ENCODE assay signal across 4 worm cellular contexts in the genomic region with DNA sequence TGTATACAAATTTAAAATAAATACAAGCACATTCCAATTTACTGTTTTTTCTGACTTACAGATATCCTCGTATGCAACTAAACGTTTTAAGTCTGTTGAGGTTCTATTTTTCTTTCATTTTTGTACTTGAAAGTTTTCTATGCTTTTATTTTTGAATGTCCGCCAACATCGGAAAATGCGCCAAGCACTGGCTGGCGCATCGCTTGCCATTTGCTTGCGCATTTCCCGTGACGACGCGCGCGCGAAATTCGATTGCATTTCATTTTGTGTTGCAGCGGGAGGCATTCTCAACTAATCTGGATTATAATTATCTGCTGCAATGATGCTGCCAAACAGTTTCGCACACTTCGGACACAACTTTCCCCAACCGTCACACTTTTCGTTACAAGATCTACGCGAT.
A peak's percentile ranks its signal among the peaks of the same experiment; 100 is the strongest.
TF ChIP-seq lines count a peak whose summit lies in the region.

Gene fbxl-2, plus strand, starts transcription at position 278 of the 400 bp plus-strand sequence.

TF ChIP-seq in whole organism, L2 larva, 48 proteins besides CTCF, POLR2A, EP300 and RAD21 (continues in another document):
- TF ChIP-seq aly-2 (tag; optimal IDR thresholded peaks at IDR 0.05; lab: Kevin White, UChicago) (no peak), mab-5 (tag; optimal IDR thresholded peaks at IDR 0.05; lab: Kevin White, UChicago) (peak; percentile 91), ZK546.5 (tag; optimal IDR thresholded peaks at IDR 0.05; lab: Kevin White, UChicago) (peak; percentile 76), ama-1 (optimal IDR thresholded peaks at IDR 0.05; lab: Kevin White, UChicago) (no peak), unc-39 (tag; optimal IDR thresholded peaks at IDR 0.05; lab: Kevin White, UChicago) (no peak), elt-3 (tag; optimal IDR thresholded peaks at IDR 0.05; lab: Kevin White, UChicago) (no peak), nhr-10 (tag; optimal IDR thresholded peaks at IDR 0.05; lab: Kevin White, UChicago) (peak; percentile 76), nhr-77 (tag; optimal IDR thresholded peaks at IDR 0.05; lab: Kevin White, UChicago) (peak; percentile 66), peb-1 (tag; optimal IDR thresholded peaks at IDR 0.05; lab: Kevin White, UChicago) (no peak), ceh-16 (tag; optimal IDR thresholded peaks at IDR 0.05; lab: Kevin White, UChicago) (peak; percentile 89), F13H6.1 (tag; optimal IDR thresholded peaks at IDR 0.05; lab: Kevin White, UChicago) (peak; percentile 93), sma-3 (GFP tag; optimal IDR thresholded peaks at IDR 0.05; lab: Kevin White, UChicago) (peak; percentile 97), nhr-25 (tag; optimal IDR thresholded peaks at IDR 0.05; lab: Kevin White, UChicago) (peak; percentile 95), lin-39 (tag; optimal IDR thresholded peaks at IDR 0.05; lab: Kevin White, UChicago) (no peak), nhr-23 (tag; optimal IDR thresholded peaks at IDR 0.05; lab: Kevin White, UChicago) (no peak), lin-11 (tag; optimal IDR thresholded peaks at IDR 0.05; lab: Kevin White, UChicago) (peak; percentile 90), nhr-12 (tag; optimal IDR thresholded peaks at IDR 0.05; lab: Kevin White, UChicago) (no peak), alr-1 (tag; optimal IDR thresholded peaks at IDR 0.05; lab: Kevin White, UChicago) (no peak), elt-1 (tag; optimal IDR thresholded peaks at IDR 0.05; lab: Kevin White, UChicago) (no peak), nhr-129 (tag; optimal IDR thresholded peaks at IDR 0.05; lab: Kevin White, UChicago) (peak; percentile 94), fos-1 (tag; optimal IDR thresholded peaks at IDR 0.05; lab: Kevin White, UChicago) (peak; percentile 88), ceh-82 (tag; optimal IDR thresholded peaks at IDR 0.05; lab: Kevin White, UChicago) (peak; percentile 88)

TF ChIP-seq in whole organism, L4 larva, 104 proteins besides CTCF, POLR2A, EP300 and RAD21 (continues in another document):
- TF ChIP-seq ceh-28 (tag; optimal IDR thresholded peaks at IDR 0.05; lab: Kevin White, UChicago), result peak; percentile 6
- TF ChIP-seq D1046.2 (GFP tag; IDR thresholded peaks at IDR 0.05; lab: Robert Waterston, UW), result peak; percentile 82; the same call in 1 of the 2 replicates
- TF ChIP-seq nhr-6 (tag; optimal IDR thresholded peaks at IDR 0.05; lab: Kevin White, UChicago), result peak; percentile 92
- TF ChIP-seq madf-9 (GFP tag; conservative IDR thresholded peaks at IDR 0.05; lab: Robert Waterston, UW), result peak; percentile 82
- peak; percentile 87 for TF ChIP-seq dmd-9 (GFP tag; IDR thresholded peaks at IDR 0.05; lab: Robert Waterston, UW)
- peak; percentile 93 for TF ChIP-seq ceh-20 (GFP tag; IDR thresholded peaks at IDR 0.05; lab: Robert Waterston, UW)
- no peak for TF ChIP-seq daf-12 (tag; optimal IDR thresholded peaks at IDR 0.05; lab: Kevin White, UChicago)
- peak; percentile 76 for TF ChIP-seq nhr-28 (tag; optimal IDR thresholded peaks at IDR 0.05; lab: Kevin White, UChicago)
- TF ChIP-seq lsy-2 (tag; optimal IDR thresholded peaks at IDR 0.05; lab: Kevin White, UChicago), result peak; percentile 85 to 97
- no peak for TF ChIP-seq tag-97 (GFP tag; IDR thresholded peaks at IDR 0.05; lab: Robert Waterston, UW)
- TF ChIP-seq zfp-3 (GFP tag; conservative IDR thresholded peaks at IDR 0.05; lab: Robert Waterston, UW), result peak; percentile 90; the same call in 1 of the 2 replicates
- TF ChIP-seq dmd-8 (GFP tag; IDR thresholded peaks at IDR 0.05; lab: Robert Waterston, UW), result 0 out of 2 replicates have a peak, but pooled peaks have one; percentile 24
- no peak for TF ChIP-seq F44E2.7 (GFP tag; IDR thresholded peaks at IDR 0.05; lab: Robert Waterston, UW)
- TF ChIP-seq ztf-11 (tag; optimal IDR thresholded peaks at IDR 0.05; lab: Kevin White, UChicago), result no peak
- TF ChIP-seq sdz-12 (GFP tag; optimal IDR thresholded peaks at IDR 0.05; lab: Kevin White, UChicago), result no peak
- TF ChIP-seq aly-2 (tag; optimal IDR thresholded peaks at IDR 0.05; lab: Kevin White, UChicago), result no peak
- TF ChIP-seq saeg-2 (GFP tag; IDR thresholded peaks at IDR 0.05; lab: Robert Waterston, UW), result peak; percentile 84
- peak in 1 of 2 experiments; percentile 59 for TF ChIP-seq mdl-1 (tag; optimal IDR thresholded peaks at IDR 0.05; lab: Kevin White, UChicago)
- peak; percentile 51; the same call in 1 of the 2 replicates for TF ChIP-seq nhr-41 (GFP tag; IDR thresholded peaks at IDR 0.05; lab: Robert Waterston, UW)
- TF ChIP-seq cey-2 (tag; optimal IDR thresholded peaks at IDR 0.05; lab: Kevin White, UChicago; ENCODE audit: borderline replicate concordance, insufficient read depth), result no peak
- peak; percentile 37 for TF ChIP-seq Y5F2A.4 (GFP tag; optimal IDR thresholded peaks at IDR 0.05; lab: Kevin White, UChicago)
- TF ChIP-seq snpc-4 (tag; optimal IDR thresholded peaks at IDR 0.05; lab: Kevin White, UChicago), result no peak

TF ChIP-seq in whole organism, late embryonic, 69 proteins besides CTCF, POLR2A, EP300 and RAD21 (continues in another document):
- TF ChIP-seq Y22D7AL.16 (tag; optimal IDR thresholded peaks at IDR 0.05; lab: Kevin White, UChicago), result no peak
- TF ChIP-seq dmd-4 (tag; optimal IDR thresholded peaks at IDR 0.05; lab: Kevin White, UChicago; ENCODE audit: borderline replicate concordance), result peak; percentile 44
- peak; percentile 88 for TF ChIP-seq ceh-31 (tag; optimal IDR thresholded peaks at IDR 0.05; lab: Kevin White, UChicago)
- TF ChIP-seq ceh-18 (tag; optimal IDR thresholded peaks at IDR 0.05; lab: Kevin White, UChicago), result peak; percentile 90
- no peak for TF ChIP-seq T23F11.4 (GFP tag; optimal IDR thresholded peaks at IDR 0.05; lab: Kevin White, UChicago)
- TF ChIP-seq odd-2 (tag; optimal IDR thresholded peaks at IDR 0.05; lab: Kevin White, UChicago), result no peak
- TF ChIP-seq eyg-1 (tag; optimal IDR thresholded peaks at IDR 0.05; lab: Kevin White, UChicago), result no peak
- peak; percentile 90 for TF ChIP-seq ceh-34 (tag; optimal IDR thresholded peaks at IDR 0.05; lab: Kevin White, UChicago)
- TF ChIP-seq elt-4 (tag; optimal IDR thresholded peaks at IDR 0.05; lab: Kevin White, UChicago), result no peak
- TF ChIP-seq ceh-14 (tag; optimal IDR thresholded peaks at IDR 0.05; lab: Kevin White, UChicago), result peak; percentile 89
- TF ChIP-seq ceh-2 (tag; optimal IDR thresholded peaks at IDR 0.05; lab: Kevin White, UChicago), result peak; percentile 54
- peak; percentile 9 for TF ChIP-seq pqm-1 (tag; optimal IDR thresholded peaks at IDR 0.05; lab: Kevin White, UChicago)
- TF ChIP-seq fax-1 (tag; optimal IDR thresholded peaks at IDR 0.05; lab: Kevin White, UChicago), result peak; percentile 16
- peak; percentile 73 for TF ChIP-seq hlh-30 (tag; optimal IDR thresholded peaks at IDR 0.05; lab: Kevin White, UChicago; ENCODE audit: insufficient read depth)
- TF ChIP-seq ceh-30 (tag; optimal IDR thresholded peaks at IDR 0.05; lab: Kevin White, UChicago), result peak; percentile 85
- TF ChIP-seq lin-11 (tag; optimal IDR thresholded peaks at IDR 0.05; lab: Kevin White, UChicago), result peak; percentile 52
- peak; percentile 71 for TF ChIP-seq tbx-2 (tag; optimal IDR thresholded peaks at IDR 0.05; lab: Kevin White, UChicago)
- no peak for TF ChIP-seq pag-3 (tag; optimal IDR thresholded peaks at IDR 0.05; lab: Kevin White, UChicago; ENCODE audit: borderline replicate concordance)
- peak; percentile 54 for TF ChIP-seq ceh-48 (tag; optimal IDR thresholded peaks at IDR 0.05; lab: Kevin White, UChicago)
- TF ChIP-seq pat-9 (tag; optimal IDR thresholded peaks at IDR 0.05; lab: Kevin White, UChicago), result peak; percentile 64
- peak; percentile 40 for TF ChIP-seq fkh-6 (tag; optimal IDR thresholded peaks at IDR 0.05; lab: Kevin White, UChicago)
- TF ChIP-seq K02D7.2 (tag; optimal IDR thresholded peaks at IDR 0.05; lab: Kevin White, UChicago), result no peak
- TF ChIP-seq ceh-6 (GFP tag; optimal IDR thresholded peaks at IDR 0.05; lab: Kevin White, UChicago), result peak; percentile 71
- TF ChIP-seq hlh-13 (GFP tag; optimal IDR thresholded peaks at IDR 0.05; lab: Kevin White, UChicago), result no peak

TF ChIP-seq in whole organism, mixed stage, embryonic, 35 proteins besides CTCF, POLR2A, EP300 and RAD21 (continues in another document):
- TF ChIP-seq drap-1 (GFP tag; optimal IDR thresholded peaks at IDR 0.05; lab: Kevin White, UChicago) (peak; percentile 80), lin-32 (GFP tag; optimal IDR thresholded peaks at IDR 0.05; lab: Kevin White, UChicago) (peak; percentile 72), M03D4.4 (tag; optimal IDR thresholded peaks at IDR 0.05; lab: Kevin White, UChicago) (peak; percentile 83), mep-1 (tag; optimal IDR thresholded peaks at IDR 0.05; lab: Kevin White, UChicago) (peak; percentile 95), ceh-43 (GFP tag; optimal IDR thresholded peaks at IDR 0.05; lab: Kevin White, UChicago) (peak; percentile 68), ham-2 (GFP tag; optimal IDR thresholded peaks at IDR 0.05; lab: Kevin White, UChicago) (peak; percentile 58), cnd-1 (tag; optimal IDR thresholded peaks at IDR 0.05; lab: Kevin White, UChicago) (peak; percentile 84), tbx-8 (GFP tag; optimal IDR thresholded peaks at IDR 0.05; lab: Kevin White, UChicago) (peak; percentile 47), unc-62 (GFP tag; optimal IDR thresholded peaks at IDR 0.05; lab: Kevin White, UChicago) (no peak), nhr-237 (tag; optimal IDR thresholded peaks at IDR 0.05; lab: Kevin White, UChicago) (peak; percentile 94), nhr-76 (tag; optimal IDR thresholded peaks at IDR 0.05; lab: Kevin White, UChicago) (no peak), hlh-1 (tag; optimal IDR thresholded peaks at IDR 0.05; lab: Kevin White, UChicago) (peak; percentile 34), mab-5 (tag; optimal IDR thresholded peaks at IDR 0.05; lab: Kevin White, UChicago) (peak; percentile 50), unc-120 (tag; optimal IDR thresholded peaks at IDR 0.05; lab: Kevin White, UChicago; ENCODE audit: poor library complexity, severe bottlenecking) (peak; percentile 51), elt-3 (tag; optimal IDR thresholded peaks at IDR 0.05; lab: Kevin White, UChicago) (peak; percentile 71), nhr-12 (tag; optimal IDR thresholded peaks at IDR 0.05; lab: Kevin White, UChicago) (peak; percentile 63), snpc-4 (tag; optimal IDR thresholded peaks at IDR 0.05; lab: Kevin White, UChicago) (no peak), zip-8 (tag; optimal IDR thresholded peaks at IDR 0.05; lab: Kevin White, UChicago) (no peak), sptf-1 (tag; optimal IDR thresholded peaks at IDR 0.05; lab: Kevin White, UChicago) (peak; percentile 89), nhr-28 (tag; optimal IDR thresholded peaks at IDR 0.05; lab: Kevin White, UChicago) (no peak), ztf-11 (tag; optimal IDR thresholded peaks at IDR 0.05; lab: Kevin White, UChicago) (peak; percentile 73), unc-39 (tag; optimal IDR thresholded peaks at IDR 0.05; lab: Kevin White, UChicago) (no peak), elt-1 (tag; optimal IDR thresholded peaks at IDR 0.05; lab: Kevin White, UChicago; ENCODE audit: borderline replicate concordance, insufficient read depth) (no peak), ceh-39 (tag; optimal IDR thresholded peaks at IDR 0.05; lab: Kevin White, UChicago) (peak; percentile 78), ceh-83 (GFP tag; optimal IDR thresholded peaks at IDR 0.05; lab: Kevin White, UChicago) (peak; percentile 73), bed-3 (GFP tag; optimal IDR thresholded peaks at IDR 0.05; lab: Kevin White, UChicago) (peak; percentile 41), lsy-2 (tag; optimal IDR thresholded peaks at IDR 0.05; lab: Kevin White, UChicago) (peak; percentile 92)
